Fruit fly (Drosophila melanogaster) whole organism, wandering third instar larva: ENCODE results near the gene bai.

ENCODE experiments used
- CG9705 ChIP-seq: fragments of 200-800 bp; sonication (Bioruptor generic); optimal IDR thresholded peaks from 2 replicates; lab custom pipeline; 2018; ENCODE audit warnings: missing biosample characterization, mild to moderate bottlenecking, missing genetic modification characterization
- GATAd ChIP-seq: sonication (Bioruptor generic); optimal IDR thresholded peaks from 2 replicates; lab custom pipeline; 2016; ENCODE audit warnings: missing biosample characterization, missing genetic modification characterization
- Hr78 ChIP-seq: fragments of >200 bp; optimal IDR thresholded peaks from 2 replicates; lab custom pipeline; 2017; ENCODE audit warnings: missing biosample characterization, missing genetic modification characterization
- Myc ChIP-seq: fragments of >200 bp; optimal IDR thresholded peaks from 2 replicates; lab custom pipeline; 2017
- Rel ChIP-seq, 2 experiments: fragments of 200-800 bp; sonication (Bioruptor generic) in 1 of 2; optimal IDR thresholded peaks; 2 replicates in 1 of 2; 3 replicates in 1 of 2; lab custom pipeline; 2016 to 2019; ENCODE audit warnings: mild to moderate bottlenecking in 2 of 2, missing biosample characterization in 2 of 2, missing genetic modification characterization in 2 of 2, moderate library complexity in 1 of 2
- dl ChIP-seq, 2 experiments: fragments of 175-275, 200-275 bp in 1 of 2; fragments of 200-275 bp in 1 of 2; sonication (Bioruptor generic); optimal IDR thresholded peaks; lab custom pipeline; 2018; ENCODE audit warnings: mild to moderate bottlenecking in 2 of 2, missing biosample characterization in 2 of 2, missing genetic modification characterization in 2 of 2, moderate library complexity in 2 of 2; ENCODE audit not compliant: partially characterized antibody in 2 of 2, insufficient read depth in 1 of 2
- jim ChIP-seq: fragments of 175-275, 200-325 bp; sonication (Bioruptor generic); optimal IDR thresholded peaks from 2 replicates; lab custom pipeline; 2016; ENCODE audit warnings: missing biosample characterization, mild to moderate bottlenecking, missing genetic modification characterization
- lola ChIP-seq: fragments of >200 bp; optimal IDR thresholded peaks from 2 replicates; lab custom pipeline; 2017; ENCODE audit warnings: missing biosample characterization, missing genetic modification characterization
- pan ChIP-seq: fragments of >200 bp; optimal IDR thresholded peaks from 2 replicates; lab custom pipeline; 2017

dm6 chr3R:25002257-25002656, 36.9 kb upstream of the bai start:
- no peak for TF ChIP-seq pan (lab: Kevin White, UChicago)
- TF ChIP-seq jim = no peak
- no peak for TF ChIP-seq CG9705 (GFP tag; lab: Kevin White, UChicago)
- TF ChIP-seq Rel (GFP tag; optimal IDR thresholded peaks at IDR 0.05; lab: Kevin White, UChicago) = no peak
- no peak for TF ChIP-seq Rel (tag; optimal IDR thresholded peaks at IDR 0.05; lab: Kevin White, UChicago)
- no peak for TF ChIP-seq dl (GFP tag; optimal IDR thresholded peaks at IDR 0.05; lab: Kevin White, UChicago; ENCODE audit: insufficient read depth in 1 of 2, partially characterized antibody in 2 of 2)
- no peak for TF ChIP-seq Myc (lab: Kevin White, UChicago)
- TF ChIP-seq GATAd (GFP tag; lab: Kevin White, UChicago) = no peak
- no peak for TF ChIP-seq Hr78 (GFP tag; lab: Kevin White, UChicago)
- no peak for TF ChIP-seq lola
